Worm (Caenorhabditis elegans): ENCODE measurements around the gene srh-116.
"Not testable (repeated sequence)": the region's sequence is repeated elsewhere in the genome, so short reads cannot be mapped to it uniquely, and the experiment has no call there.

srh-116 gene

DNA sequence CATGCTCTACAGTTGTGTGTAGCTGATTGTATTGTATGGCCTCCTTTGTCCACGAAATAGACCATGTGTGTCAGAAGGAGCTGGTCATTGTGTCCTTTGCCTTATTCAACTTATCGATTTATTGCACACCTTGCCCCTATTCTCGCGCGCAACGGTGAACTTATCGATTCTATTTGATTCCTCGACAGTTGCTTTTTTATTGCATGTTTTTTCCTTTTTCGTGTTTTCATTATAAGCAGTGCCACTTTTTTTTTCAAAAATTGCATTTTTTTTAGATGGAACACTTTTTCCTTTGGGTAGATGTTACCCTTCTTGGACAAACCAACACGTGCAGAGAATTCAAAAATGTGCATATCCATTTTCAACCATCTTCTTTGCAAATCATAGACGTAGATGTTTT is 18.3 kb upstream of the srh-116 start, which contains the start of gene K10G4.10:
K10G4.10 (plus strand) TSS at position 301 of the 400 bp plus-strand sequence.
- no peak for TF ChIP-seq ceh-79 (tag; optimal IDR thresholded peaks at IDR 0.05)
- TF ChIP-seq nfya-1 (tag; optimal IDR thresholded peaks at IDR 0.05; ENCODE audit: borderline replicate concordance, insufficient read depth), result no peak
- TF ChIP-seq ceh-91 (GFP tag; IDR thresholded peaks at IDR 0.05), result no peak
- TF ChIP-seq efl-1 (GFP tag; optimal IDR thresholded peaks at IDR 0.05), result no peak
- no peak for TF ChIP-seq mel-28 (tag; optimal IDR thresholded peaks at IDR 0.05; ENCODE audit: borderline replicate concordance)
- no peak for TF ChIP-seq nfya-2 (GFP tag; IDR thresholded peaks at IDR 0.05)
- TF ChIP-seq dox-1 (GFP tag; IDR thresholded peaks at IDR 0.05), result no peak
- no peak for TF ChIP-seq repo-1 (tag; optimal IDR thresholded peaks at IDR 0.05)
- no peak for TF ChIP-seq lir-1 (GFP tag; conservative IDR thresholded peaks at IDR 0.05)
- TF ChIP-seq unc-62 (GFP tag; optimal IDR thresholded peaks at IDR 0.05), result no peak
- no peak for TF ChIP-seq him-1 (tag; optimal IDR thresholded peaks at IDR 0.05)
- no peak for TF ChIP-seq F39B2.1 (GFP tag; IDR thresholded peaks at IDR 0.05)
- TF ChIP-seq hlh-26 (GFP tag; conservative IDR thresholded peaks at IDR 0.05), result no peak
- no peak for TF ChIP-seq tbx-9 (tag; optimal IDR thresholded peaks at IDR 0.05; ENCODE audit: borderline replicate concordance)

ce11 chrV:17272112-17272511 is 17.2 kb upstream of the srh-116 start:
- TF ChIP-seq C17E4.6 (GFP tag; IDR thresholded peaks at IDR 0.05) (no peak), lsl-1 (GFP tag; optimal IDR thresholded peaks at IDR 0.05) (no peak), athp-1 (tag; optimal IDR thresholded peaks at IDR 0.05) (no peak), unc-62 (GFP tag; optimal IDR thresholded peaks at IDR 0.05) (no peak), tlf-1 (GFP tag; optimal IDR thresholded peaks at IDR 0.05) (no peak), ZK185.1 (tag; optimal IDR thresholded peaks at IDR 0.05; ENCODE audit: poor library complexity, severe bottlenecking) (no peak)

- not testable (repeated sequence) for TF ChIP-seq nhr-120 (GFP tag; IDR thresholded peaks at IDR 0.05); rcor-1 (GFP tag; IDR thresholded peaks at IDR 0.05); akir-1 (GFP tag; optimal IDR thresholded peaks at IDR 0.05)
Observed at ce11 chrV:17264855-17265254, 9.9 kb upstream of the srh-116 start, which contains the start of gene K10G4.3. TSS of gene K10G4.3 (minus strand) at chrV:17264955.

- TF ChIP-seq dox-1 (GFP tag; IDR thresholded peaks at IDR 0.05) (0 out of 2 replicates have a peak, but pooled peaks have one; percentile 38), Y79H2A.3 (GFP tag; conservative IDR thresholded peaks at IDR 0.05) (no peak), F37B4.10 (GFP tag; IDR thresholded peaks at IDR 0.05) (no peak), ztf-22 (GFP tag; optimal IDR thresholded peaks at IDR 0.05) (no peak), Y67H2A.10 (GFP tag; conservative IDR thresholded peaks at IDR 0.05) (no peak), F10E7.11 (tag; optimal IDR thresholded peaks at IDR 0.05) (no peak), sdz-38 (tag; optimal IDR thresholded peaks at IDR 0.05) (no peak), repo-1 (tag; optimal IDR thresholded peaks at IDR 0.05) (no peak), akir-1 (GFP tag; optimal IDR thresholded peaks at IDR 0.05) (no peak), mes-4 (tag; optimal IDR thresholded peaks at IDR 0.05) (no peak), athp-1 (tag; optimal IDR thresholded peaks at IDR 0.05) (no peak), F57C9.4 (tag; optimal IDR thresholded peaks at IDR 0.05) (no peak), lin-54 (GFP tag; optimal IDR thresholded peaks at IDR 0.05) (no peak), B0336.3 (GFP tag; IDR thresholded peaks at IDR 0.05) (no peak), Y56A3A.18 (GFP tag; IDR thresholded peaks at IDR 0.05) (no peak), Y53G8AR.9 (GFP tag; conservative IDR thresholded peaks at IDR 0.05) (no peak), B0261.1 (tag; optimal IDR thresholded peaks at IDR 0.05) (no peak), aptf-3 (GFP tag; IDR thresholded peaks at IDR 0.05) (no peak), mel-28 (tag; optimal IDR thresholded peaks at IDR 0.05; ENCODE audit: borderline replicate concordance) (no peak), let-607 (tag; optimal IDR thresholded peaks at IDR 0.05) (no peak), lin-26 (GFP tag; IDR thresholded peaks at IDR 0.05) (no peak), attf-6 (GFP tag; IDR thresholded peaks at IDR 0.05) (0 out of 2 replicates have a peak, but pooled peaks have one; percentile 16), snpc-4 (GFP tag; optimal IDR thresholded peaks at IDR 0.05) (no peak), snpc-4 (tag; optimal IDR thresholded peaks at IDR 0.05) (peak in 2 of 4 experiments; percentile 71), lin-35 (GFP tag; optimal IDR thresholded peaks at IDR 0.05) (no peak), him-1 (tag; optimal IDR thresholded peaks at IDR 0.05) (no peak)
Observed at ce11 chrV:17261385-17261784, 6.5 kb upstream of the srh-116 start.
